Worm (Caenorhabditis elegans) whole organism, late embryonic: ENCODE data around the gene hsp-4.

Experiments
- C38D4.7 ChIP-seq: fragments of 200-800 bp; sonication (Bioruptor generic); optimal IDR thresholded peaks from 2 replicates; lab custom pipeline; 2018; ENCODE audit warnings: mild to moderate bottlenecking, missing genetic modification characterization, moderate library complexity, missing compliant biosample characterization
- K09A11.1 ChIP-seq: sonication (generic microtip); optimal IDR thresholded peaks from 2 replicates; lab custom pipeline; 2017; ENCODE audit warnings: antibody characterized with exemption, mild to moderate bottlenecking, missing genetic modification characterization, missing compliant biosample characterization; ENCODE audit not compliant: insufficient read depth
- T23F11.4 ChIP-seq: fragments of 200-800 bp; sonication (Bioruptor generic); optimal IDR thresholded peaks from 2 replicates; lab custom pipeline; 2018; ENCODE audit warnings: mild to moderate bottlenecking, missing genetic modification characterization, missing compliant biosample characterization
- ama-1 ChIP-seq: fragments of 150-350 bp; optimal IDR thresholded peaks from 2 replicates; lab custom pipeline; 2014
- ceh-6 ChIP-seq: fragments of 200-800 bp; sonication (Bioruptor generic); optimal IDR thresholded peaks from 2 replicates; lab custom pipeline; 2018; ENCODE audit warnings: mild to moderate bottlenecking, missing genetic modification characterization, missing compliant biosample characterization
- fkh-10 ChIP-seq: fragments of 150-350 bp; optimal IDR thresholded peaks from 2 replicates; lab custom pipeline; 2014; ENCODE audit warnings: missing biosample characterization, missing genetic modification reagents, missing genetic modification characterization
- hlh-6 ChIP-seq: sonication (generic microtip); optimal IDR thresholded peaks from 2 replicates; lab custom pipeline; 2016; ENCODE audit warnings: missing genotype, missing genetic modification characterization, missing compliant biosample characterization
- nfya-1 ChIP-seq: sonication (generic microtip); optimal IDR thresholded peaks from 2 replicates; lab custom pipeline; 2017; ENCODE audit warnings: missing genetic modification characterization, mild to moderate bottlenecking, missing compliant biosample characterization, antibody characterized with exemption, moderate library complexity
- npax-4 ChIP-seq: sonication (generic microtip); optimal IDR thresholded peaks from 2 replicates; lab custom pipeline; 2016; ENCODE audit warnings: missing genetic modification characterization, missing compliant biosample characterization
- pha-2 ChIP-seq: sonication (generic microtip); optimal IDR thresholded peaks from 2 replicates; lab custom pipeline; 2017; ENCODE audit warnings: mild to moderate bottlenecking, missing genetic modification characterization, missing compliant biosample characterization
- rnt-1 ChIP-seq: sonication (generic microtip); optimal IDR thresholded peaks from 2 replicates; lab custom pipeline; 2016; ENCODE audit warnings: missing genetic modification characterization, missing compliant biosample characterization
- tbx-2 ChIP-seq: sonication (generic microtip); optimal IDR thresholded peaks from 2 replicates; lab custom pipeline; 2016; ENCODE audit warnings: missing genetic modification characterization, missing compliant biosample characterization

DNA sequence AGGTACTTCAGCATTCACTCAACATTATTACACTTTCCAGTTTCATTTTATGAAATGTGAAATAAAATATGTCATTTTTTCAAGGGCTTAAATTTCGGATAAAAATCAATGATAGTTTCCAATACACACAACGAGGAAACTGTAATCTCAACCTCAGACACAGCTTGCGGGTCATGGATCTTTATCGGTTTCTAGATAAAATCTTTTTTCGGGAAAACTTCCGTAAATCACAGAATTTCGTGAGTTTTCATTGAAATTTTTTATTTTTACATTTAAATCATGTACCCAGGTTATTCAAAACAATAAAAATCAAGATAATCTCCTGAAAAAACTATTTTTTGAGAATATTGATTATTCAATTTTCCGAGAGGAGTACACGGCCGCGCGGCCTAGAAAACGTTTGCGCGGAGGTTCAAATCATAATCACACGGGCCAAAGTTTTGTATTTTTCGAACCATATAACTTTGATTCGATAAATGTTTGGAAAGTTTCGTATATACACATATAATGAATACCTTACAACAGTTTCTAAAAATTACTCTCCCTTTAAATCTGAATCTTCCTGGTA, 44.9 kb upstream of the hsp-4 start:
- TF ChIP-seq K09A11.1 (tag; lab: Kevin White, UChicago) (no peak), hlh-6 (tag; lab: Kevin White, UChicago) (no peak), nfya-1 (tag; lab: Kevin White, UChicago) (no peak), tbx-2 (tag; lab: Kevin White, UChicago) (no peak), C38D4.7 (GFP tag; lab: Kevin White, UChicago) (no peak), rnt-1 (no peak), npax-4 (no peak), ama-1 (no peak), T23F11.4 (GFP tag; lab: Kevin White, UChicago) (no peak), pha-2 (tag; lab: Kevin White, UChicago) (no peak), ceh-6 (no peak), fkh-10 (GFP tag; lab: Kevin White, UChicago) (no peak)
